Worm (Caenorhabditis elegans) whole organism, L4 larva: Measurements from ENCODE around the gene ugt-43.

Experiments used
- F26F4.8 ChIP-seq: fragments of 200-800 bp; sonication (Bioruptor generic); conservative IDR thresholded peaks from 2 replicates; pipeline ENCODE4 v1.3.6; 2022; ENCODE audit warnings: missing genetic modification characterization, missing compliant biosample characterization
- F44E2.7 ChIP-seq: fragments of 200-800 bp; sonication (Bioruptor generic); IDR thresholded peaks from 2 replicates; pipeline ENCODE4 v2.1.2; 2022; ENCODE audit warnings: missing genetic modification characterization, missing compliant biosample characterization
- F49E8.2 ChIP-seq: sonication (generic microtip); optimal IDR thresholded peaks from 2 replicates; lab custom pipeline; 2016; ENCODE audit warnings: missing compliant biosample characterization, mild to moderate bottlenecking, missing genetic modification characterization, borderline replicate concordance
- Y5F2A.4 ChIP-seq: fragments of 200-800 bp; sonication (Bioruptor generic); optimal IDR thresholded peaks from 2 replicates; lab custom pipeline; 2018; ENCODE audit warnings: mild to moderate bottlenecking, missing genetic modification characterization, missing compliant biosample characterization
- Y75B8A.6 ChIP-seq: fragments of 200-800 bp; sonication (Bioruptor generic); IDR thresholded peaks from 2 replicates; pipeline ENCODE4 v1.3.6; 2022; ENCODE audit warnings: missing genetic modification reagents, missing genetic modification characterization, missing compliant biosample characterization
- ZK337.2 ChIP-seq: fragments of 200-800 bp; sonication (Bioruptor generic); IDR thresholded peaks from 2 replicates; pipeline ENCODE4 v1.3.6; 2022; ENCODE audit warnings: missing genetic modification reagents, missing genetic modification characterization, missing compliant biosample characterization
- aha-1 ChIP-seq: fragments of 150-350 bp; peaks from one replicate; lab custom pipeline; 2014; ENCODE audit warnings: missing biosample characterization, missing genetic modification characterization
- arid-1 ChIP-seq: fragments of 200-800 bp; sonication (Bioruptor generic); conservative IDR thresholded peaks from 2 replicates; pipeline ENCODE4 v1.3.6; 2022; ENCODE audit warnings: missing genetic modification reagents, missing genetic modification characterization, missing compliant biosample characterization
- ceh-28 ChIP-seq: fragments of 150-350 bp; optimal IDR thresholded peaks from 2 replicates; lab custom pipeline; 2014; ENCODE audit warnings: missing biosample characterization, missing genetic modification reagents, missing genetic modification characterization
- ceh-32 ChIP-seq: sonication (generic microtip); optimal IDR thresholded peaks from 2 replicates; lab custom pipeline; 2016; ENCODE audit warnings: mild to moderate bottlenecking, missing genetic modification characterization, missing compliant biosample characterization; ENCODE audit not compliant: poor library complexity
- ces-1 ChIP-seq: fragments of 150-350 bp; sonication (generic microtip); optimal IDR thresholded peaks from 4 replicates; lab custom pipeline; 2014; ENCODE audit warnings: missing biosample characterization, missing genetic modification reagents, missing genetic modification characterization
- ctbp-1 ChIP-seq: fragments of 200-800 bp; sonication (Bioruptor generic); IDR thresholded peaks from 2 replicates; pipeline ENCODE4 v1.3.6; 2022; ENCODE audit warnings: missing genetic modification reagents, missing genetic modification characterization, missing compliant biosample characterization
- daf-12 ChIP-seq: fragments of 150-350 bp; optimal IDR thresholded peaks from 2 replicates; lab custom pipeline; 2014; ENCODE audit warnings: missing biosample characterization, missing genetic modification reagents, missing genetic modification characterization
- daf-16 ChIP-seq, 3 experiments: sonication (generic microtip); optimal IDR thresholded peaks; 2 replicates each; lab custom pipeline; 2016 to 2017; ENCODE audit warnings: missing genetic modification characterization in 3 of 3, missing genetic modification reagents in 3 of 3, mild to moderate bottlenecking in 2 of 3, missing compliant biosample characterization in 2 of 3, missing biosample characterization in 1 of 3, moderate library complexity in 1 of 3
- daf-8 ChIP-seq: fragments of 200-800 bp; sonication (Bioruptor generic); IDR thresholded peaks from 2 replicates; pipeline ENCODE4 v1.3.6; 2022; ENCODE audit warnings: missing genetic modification characterization, missing compliant biosample characterization
- dmd-8 ChIP-seq: fragments of 200-800 bp; sonication (Bioruptor generic); IDR thresholded peaks from 2 replicates; pipeline ENCODE4 v1.3.6; 2022; ENCODE audit warnings: missing genetic modification characterization, missing compliant biosample characterization
- egl-27 ChIP-seq: sonication (generic microtip); optimal IDR thresholded peaks from 3 replicates; lab custom pipeline; 2017; ENCODE audit warnings: missing biosample characterization, missing genetic modification reagents, missing genetic modification characterization
- egl-43 ChIP-seq: fragments of 200-800 bp; sonication (Bioruptor generic); IDR thresholded peaks from 2 replicates; pipeline ENCODE4 v1.3.6; 2022; ENCODE audit warnings: missing genetic modification reagents, missing genetic modification characterization, missing compliant biosample characterization
- fkh-10 ChIP-seq: fragments of 150-350 bp; optimal IDR thresholded peaks from 2 replicates; lab custom pipeline; 2014; ENCODE audit warnings: missing biosample characterization, missing genetic modification reagents, missing genetic modification characterization
- fos-1 ChIP-seq: fragments of 150-350 bp; optimal IDR thresholded peaks from 2 replicates; lab custom pipeline; 2014; ENCODE audit warnings: missing biosample characterization, missing genetic modification characterization
- hlh-30 ChIP-seq: sonication (generic microtip); optimal IDR thresholded peaks from 2 replicates; lab custom pipeline; 2017; ENCODE audit warnings: antibody characterized with exemption, mild to moderate bottlenecking, missing genetic modification characterization, missing compliant biosample characterization; ENCODE audit not compliant: insufficient read depth
- lin-1 ChIP-seq: fragments of 200-800 bp; sonication (Bioruptor generic); IDR thresholded peaks from 2 replicates; pipeline ENCODE4 v1.3.6; 2022; ENCODE audit warnings: missing genetic modification reagents, missing genetic modification characterization, missing compliant biosample characterization
- lin-13 ChIP-seq: fragments of 150-350 bp; optimal IDR thresholded peaks from 2 replicates; lab custom pipeline; 2014; ENCODE audit warnings: missing biosample characterization, missing genetic modification reagents, missing genetic modification characterization
- lin-15B ChIP-seq: fragments of 150-350 bp; sonication (generic microtip); optimal IDR thresholded peaks from 3 replicates; lab custom pipeline; 2014; ENCODE audit warnings: missing biosample characterization, missing genetic modification characterization
- lir-3 ChIP-seq: sonication (generic microtip); optimal IDR thresholded peaks from 2 replicates; lab custom pipeline; 2016; ENCODE audit warnings: mild to moderate bottlenecking, missing genetic modification characterization, missing compliant biosample characterization
- mdt-29 ChIP-seq: fragments of 200-800 bp; sonication (Bioruptor generic); IDR thresholded peaks from 2 replicates; pipeline ENCODE4 v1.3.6; 2022; ENCODE audit warnings: missing genetic modification reagents, missing genetic modification characterization, missing compliant biosample characterization
- mxl-2 ChIP-seq: fragments of 200-800 bp; sonication (Bioruptor generic); conservative IDR thresholded peaks from 2 replicates; pipeline ENCODE4 v1.3.6; 2022; ENCODE audit warnings: missing genetic modification reagents, missing genetic modification characterization, missing compliant biosample characterization
- mxl-3 ChIP-seq: fragments of 200-800 bp; sonication (Bioruptor generic); optimal IDR thresholded peaks from 2 replicates; lab custom pipeline; 2018; ENCODE audit warnings: mild to moderate bottlenecking, missing genetic modification characterization, missing compliant biosample characterization
- nhr-102 ChIP-seq: sonication (generic microtip); optimal IDR thresholded peaks from 2 replicates; lab custom pipeline; 2016; ENCODE audit warnings: mild to moderate bottlenecking, missing genetic modification characterization, moderate library complexity, missing compliant biosample characterization
- nhr-111 ChIP-seq: fragments of 200-800 bp; sonication (Bioruptor generic); optimal IDR thresholded peaks from 2 replicates; lab custom pipeline; 2018; ENCODE audit warnings: mild to moderate bottlenecking, missing genetic modification characterization, missing compliant biosample characterization
- nhr-25 ChIP-seq: sonication (generic microtip); optimal IDR thresholded peaks from 2 replicates; lab custom pipeline; 2017; ENCODE audit warnings: missing genetic modification characterization, mild to moderate bottlenecking, missing compliant biosample characterization, antibody characterized with exemption, moderate library complexity, borderline replicate concordance; ENCODE audit not compliant: insufficient read depth
- nhr-28 ChIP-seq: fragments of 150-350 bp; optimal IDR thresholded peaks from 2 replicates; lab custom pipeline; 2014; ENCODE audit warnings: missing biosample characterization, missing genetic modification characterization
- nhr-41 ChIP-seq: fragments of 200-800 bp; sonication (Bioruptor generic); IDR thresholded peaks from 2 replicates; pipeline ENCODE4 v1.3.6; 2022; ENCODE audit warnings: missing genetic modification reagents, missing genetic modification characterization, missing compliant biosample characterization
- nhr-48 ChIP-seq: sonication (generic microtip); optimal IDR thresholded peaks from 2 replicates; lab custom pipeline; 2016; ENCODE audit warnings: mild to moderate bottlenecking, missing genetic modification characterization, missing compliant biosample characterization
- nhr-6 ChIP-seq: fragments of 150-350 bp; optimal IDR thresholded peaks from 2 replicates; lab custom pipeline; 2014; ENCODE audit warnings: missing biosample characterization, missing genetic modification characterization
- nhr-76 ChIP-seq: fragments of 150-350 bp; optimal IDR thresholded peaks from 2 replicates; lab custom pipeline; 2014; ENCODE audit warnings: missing biosample characterization, missing genetic modification characterization
- nhr-77 ChIP-seq: fragments of 150-350 bp; optimal IDR thresholded peaks from 2 replicates; lab custom pipeline; 2014; ENCODE audit warnings: missing biosample characterization, missing genetic modification characterization
- pha-4 ChIP-seq, 2 experiments: fragments of 150-350 bp in 1 of 2; fragments of 200-800 bp in 1 of 2; sonication (Bioruptor generic) in 1 of 2; IDR thresholded peaks in 1 of 2; optimal IDR thresholded peaks in 1 of 2; 2 replicates each; pipeline versions ENCODE4 v1.3.6 to Lab custom; 2014 to 2022; ENCODE audit warnings: missing genetic modification characterization in 2 of 2, missing genetic modification reagents in 2 of 2, missing biosample characterization in 1 of 2, missing compliant biosample characterization in 1 of 2
- rbr-2 ChIP-seq: sonication (generic microtip); optimal IDR thresholded peaks from 2 replicates; lab custom pipeline; 2016; ENCODE audit warnings: missing genotype, missing genetic modification characterization, missing compliant biosample characterization
- set-16 ChIP-seq: fragments of 200-800 bp; sonication (Bioruptor generic); IDR thresholded peaks from 2 replicates; pipeline ENCODE4 v1.3.6; 2022; ENCODE audit warnings: missing genetic modification reagents, missing genetic modification characterization, missing compliant biosample characterization
- spr-1 ChIP-seq: sonication (generic microtip); optimal IDR thresholded peaks from 2 replicates; lab custom pipeline; 2016; ENCODE audit warnings: mild to moderate bottlenecking, missing genetic modification characterization, missing compliant biosample characterization
- spr-3 ChIP-seq: fragments of 200-800 bp; sonication (Bioruptor generic); optimal IDR thresholded peaks from 2 replicates; lab custom pipeline; 2018; ENCODE audit warnings: mild to moderate bottlenecking, missing genetic modification characterization, missing compliant biosample characterization
- tag-97 ChIP-seq: fragments of 200-800 bp; sonication (Bioruptor generic); IDR thresholded peaks from 2 replicates; pipeline ENCODE4 v1.3.6; 2022; ENCODE audit warnings: missing genetic modification characterization, missing compliant biosample characterization
- tra-1 ChIP-seq: fragments of 200-800 bp; sonication (Bioruptor generic); IDR thresholded peaks from 2 replicates; pipeline ENCODE4 v1.3.6; 2022; ENCODE audit warnings: missing genetic modification reagents, missing genetic modification characterization, missing compliant biosample characterization
- unc-130 ChIP-seq: sonication (generic microtip); optimal IDR thresholded peaks from 2 replicates; lab custom pipeline; 2016; ENCODE audit warnings: missing genetic modification reagents, missing genetic modification characterization, missing compliant biosample characterization
- unc-39 ChIP-seq: sonication (generic microtip); optimal IDR thresholded peaks from 2 replicates; lab custom pipeline; 2017; ENCODE audit warnings: missing biosample characterization, missing genetic modification characterization
- unc-62 ChIP-seq, 3 experiments: fragments of 150-350 bp in 1 of 3; sonication (generic microtip); optimal IDR thresholded peaks in 2 of 3; peaks in 1 of 3; 1 replicate in 1 of 3; 2 replicates in 2 of 3; lab custom pipeline; 2014 to 2017; ENCODE audit warnings: missing biosample characterization in 3 of 3, missing genetic modification characterization in 3 of 3, missing genetic modification reagents in 3 of 3, missing genotype in 1 of 3
- zag-1 ChIP-seq: fragments of 150-350 bp; optimal IDR thresholded peaks from 2 replicates; lab custom pipeline; 2014; ENCODE audit warnings: missing biosample characterization, missing genetic modification characterization
- zfp-2 ChIP-seq: sonication (generic microtip); optimal IDR thresholded peaks from 2 replicates; lab custom pipeline; 2016; ENCODE audit warnings: mild to moderate bottlenecking, missing genetic modification characterization, missing compliant biosample characterization
- zip-11 ChIP-seq: fragments of 200-800 bp; sonication (Bioruptor generic); IDR thresholded peaks from 2 replicates; pipeline ENCODE4 v1.3.6; 2022; ENCODE audit warnings: missing genetic modification characterization, missing compliant biosample characterization

The ugt-43 gene

ce11 chrIV:10503750-10504232, 39.4 kb downstream of the ugt-43 start (continued):
- TF ChIP-seq nhr-111 (GFP tag; lab: Kevin White, UChicago) (no peak), zfp-2 (no peak), ctbp-1 (GFP tag; lab: Robert Waterston, UW) (peak; percentile 78), daf-16 (GFP tag; optimal IDR thresholded peaks at IDR 0.05; lab: Kevin White, UChicago) (peak in 1 of 2 experiments; percentile 59), daf-16 (tag; optimal IDR thresholded peaks at IDR 0.05; lab: Kevin White, UChicago) (peak; percentile 27), set-16 (GFP tag; lab: Robert Waterston, UW) (peak; percentile 93), unc-39 (tag; lab: Kevin White, UChicago) (no peak), spr-3 (GFP tag; lab: Kevin White, UChicago) (no peak), lin-15B (tag; lab: Kevin White, UChicago) (no peak), nhr-77 (tag; lab: Kevin White, UChicago) (peak; percentile 35), nhr-41 (GFP tag; lab: Robert Waterston, UW) (no peak), F49E8.2 (tag; lab: Kevin White, UChicago) (no peak), zip-11 (GFP tag; lab: Robert Waterston, UW) (no peak), egl-43 (GFP tag; lab: Robert Waterston, UW) (peak; percentile 79), lir-3 (tag; lab: Kevin White, UChicago) (no peak), pha-4 (GFP tag; IDR thresholded peaks at IDR 0.05; lab: Robert Waterston, UW) (no peak; the same call in 1 of the 2 replicates), pha-4 (tag; optimal IDR thresholded peaks at IDR 0.05; lab: Kevin White, UChicago) (no peak), tag-97 (GFP tag; lab: Robert Waterston, UW) (no peak), fos-1 (no peak), hlh-30 (tag; lab: Kevin White, UChicago) (peak; percentile 41), nhr-76 (tag; lab: Kevin White, UChicago) (no peak), nhr-102 (no peak), nhr-28 (tag; lab: Kevin White, UChicago) (peak; percentile 7), tra-1 (0 out of 2 replicates have a peak, but pooled peaks have one; percentile 14), nhr-6 (tag; lab: Kevin White, UChicago) (no peak), mxl-3 (GFP tag; lab: Kevin White, UChicago) (no peak), mxl-2 (GFP tag; lab: Robert Waterston, UW) (no peak), unc-130 (no peak), aha-1 (tag; lab: Kevin White, UChicago) (peak; percentile 83), daf-8 (GFP tag; lab: Robert Waterston, UW) (no peak), unc-62 (GFP tag; optimal IDR thresholded peaks at IDR 0.05 in 1 of 2; lab: Kevin White, UChicago) (peak in 1 of 2 experiments; percentile 82), unc-62 (tag; optimal IDR thresholded peaks at IDR 0.05; lab: Kevin White, UChicago) (no peak), zag-1 (tag; lab: Kevin White, UChicago) (no peak), nhr-25 (tag; lab: Kevin White, UChicago) (no peak), nhr-48 (tag; lab: Kevin White, UChicago) (no peak), Y75B8A.6 (GFP tag; lab: Robert Waterston, UW) (no peak), ceh-28 (peak; percentile 70), spr-1 (tag; lab: Kevin White, UChicago) (peak; percentile 3), ces-1 (no peak), lin-13 (GFP tag; lab: Kevin White, UChicago) (peak; percentile 35), egl-27 (tag; lab: Kevin White, UChicago) (no peak), ceh-32 (tag; lab: Kevin White, UChicago) (no peak), dmd-8 (GFP tag; lab: Robert Waterston, UW) (no peak), arid-1 (GFP tag; lab: Robert Waterston, UW) (no peak), mdt-29 (GFP tag; lab: Robert Waterston, UW) (no peak), ZK337.2 (GFP tag; lab: Robert Waterston, UW) (no peak), daf-12 (no peak), rbr-2 (peak; percentile 74), Y5F2A.4 (GFP tag; lab: Kevin White, UChicago) (no peak), fkh-10 (GFP tag; lab: Kevin White, UChicago) (peak; percentile 47), F44E2.7 (GFP tag; lab: Robert Waterston, UW) (no peak), F26F4.8 (GFP tag; lab: Robert Waterston, UW) (no peak), lin-1 (GFP tag; lab: Robert Waterston, UW) (no peak)
